Fruit fly (Drosophila melanogaster) whole organism, pupa: ENCODE results near the gene CG13362.

Experiments
- CG10348 ChIP-seq: fragments of 200-800 bp; sonication (Bioruptor generic); IDR thresholded peaks from 2 replicates; pipeline ENCODE4 v1.3.6; 2022; ENCODE audit warnings: missing biosample characterization, missing genetic modification characterization
- CG12605 ChIP-seq: fragments of 200-800 bp; sonication (Bioruptor generic); IDR thresholded peaks from 2 replicates; pipeline ENCODE4 v1.3.6; 2022; ENCODE audit warnings: missing biosample characterization, missing genetic modification characterization
- CG13204 ChIP-seq: fragments of 200-800 bp; sonication (Bioruptor generic); optimal IDR thresholded peaks from 2 replicates; lab custom pipeline; 2018; ENCODE audit warnings: missing biosample characterization, mild to moderate bottlenecking, missing genetic modification characterization, moderate library complexity
- CG14655 ChIP-seq: fragments of 200-800 bp; sonication (Bioruptor generic); optimal IDR thresholded peaks from 3 replicates; lab custom pipeline; 2017; ENCODE audit warnings: mild to moderate bottlenecking, missing biosample characterization, missing genetic modification reagents, missing genetic modification characterization
- CG15710 ChIP-seq: fragments of 200-800 bp; sonication (Bioruptor generic); optimal IDR thresholded peaks from 2 replicates; lab custom pipeline; 2018; ENCODE audit warnings: missing biosample characterization, mild to moderate bottlenecking, missing genetic modification characterization, moderate library complexity
- CG17806 ChIP-seq: fragments of 200-800 bp; sonication (Bioruptor generic); optimal IDR thresholded peaks from 2 replicates; lab custom pipeline; 2018; ENCODE audit warnings: missing biosample characterization, mild to moderate bottlenecking, missing genetic modification characterization, moderate library complexity
- CG32121 ChIP-seq: fragments of 200-800 bp; sonication (Bioruptor generic); IDR thresholded peaks from 2 replicates; pipeline ENCODE4 v1.3.6; 2022; ENCODE audit warnings: missing biosample characterization, missing genetic modification characterization
- CG34367 ChIP-seq: fragments of 200-800 bp; sonication (Bioruptor generic); optimal IDR thresholded peaks from 2 replicates; lab custom pipeline; 2018; ENCODE audit warnings: missing biosample characterization, mild to moderate bottlenecking, missing genetic modification characterization
- CG4496 ChIP-seq: fragments of 200-800 bp; sonication (Bioruptor generic); IDR thresholded peaks from 3 replicates; pipeline ENCODE4 v1.3.6; 2022; ENCODE audit warnings: missing biosample characterization, missing genetic modification characterization
- CG8159 ChIP-seq: fragments of 200-800 bp; sonication (Bioruptor generic); optimal IDR thresholded peaks from 3 replicates; lab custom pipeline; 2018; ENCODE audit warnings: missing biosample characterization, mild to moderate bottlenecking, missing genetic modification characterization, moderate library complexity
- CG8301 ChIP-seq: fragments of 200-800 bp; sonication (Bioruptor generic); optimal IDR thresholded peaks from 2 replicates; lab custom pipeline; 2018; ENCODE audit warnings: missing biosample characterization, mild to moderate bottlenecking, missing genetic modification characterization
- CG9948 ChIP-seq: fragments of 200-800 bp; sonication (Bioruptor generic); optimal IDR thresholded peaks from 2 replicates; lab custom pipeline; 2018; ENCODE audit warnings: missing biosample characterization, mild to moderate bottlenecking, missing genetic modification characterization, moderate library complexity
- D1 ChIP-seq: fragments of 200-800 bp; sonication (Bioruptor generic); optimal IDR thresholded peaks from 2 replicates; lab custom pipeline; 2018; ENCODE audit warnings: missing biosample characterization, mild to moderate bottlenecking, missing genetic modification characterization, moderate library complexity
- EcR ChIP-seq: fragments of 200-800 bp; sonication (Bioruptor generic); optimal IDR thresholded peaks from 3 replicates; lab custom pipeline; 2019; ENCODE audit warnings: missing biosample characterization, missing genetic modification characterization, mild to moderate bottlenecking, moderate library complexity, missing genetic modification reagents
- Ets98B ChIP-seq: fragments of 200-800 bp; sonication (Bioruptor generic); IDR thresholded peaks from 2 replicates; pipeline ENCODE4 v1.3.6; 2022; ENCODE audit warnings: missing biosample characterization, missing genetic modification characterization
- Pif1A ChIP-seq: fragments of 200-800 bp; sonication (Bioruptor generic); optimal IDR thresholded peaks from 3 replicates; lab custom pipeline; 2016; ENCODE audit warnings: missing biosample characterization, missing genetic modification characterization
- Pif1B ChIP-seq: fragments of 200-800 bp; sonication (Bioruptor generic); optimal IDR thresholded peaks from 3 replicates; lab custom pipeline; 2016; ENCODE audit warnings: missing biosample characterization, missing genetic modification characterization
- Snoo ChIP-seq: fragments of 200-800 bp; sonication (Bioruptor generic); optimal IDR thresholded peaks from 3 replicates; lab custom pipeline; 2017; ENCODE audit warnings: missing biosample characterization, mild to moderate bottlenecking, missing genetic modification characterization, inconsistent platforms
- fd96Ca ChIP-seq: fragments of 200-800 bp; sonication (Bioruptor generic); IDR thresholded peaks from 3 replicates; pipeline ENCODE4 v1.3.6; 2022; ENCODE audit warnings: missing biosample characterization, missing genetic modification characterization
- gl ChIP-seq: fragments of 200-800 bp; sonication (Bioruptor generic); optimal IDR thresholded peaks from 2 replicates; lab custom pipeline; 2018; ENCODE audit warnings: missing biosample characterization, mild to moderate bottlenecking, missing genetic modification characterization
- rn ChIP-seq: fragments of 200-800 bp; sonication (Bioruptor generic); IDR thresholded peaks from 2 replicates; pipeline ENCODE4 v1.3.6; 2022; ENCODE audit warnings: missing biosample characterization, missing genetic modification characterization

The CG13362 gene

dm6 chrX:739621-740216, 11.4 kb downstream of the CG13362 start:
- TF ChIP-seq CG10348 (no peak), Pif1A (GFP tag; lab: Kevin White, UChicago) (peak; percentile 65), CG15710 (tag; lab: Kevin White, UChicago) (peak; percentile 20), CG17806 (tag; lab: Kevin White, UChicago) (peak; percentile 26), CG8159 (tag; lab: Kevin White, UChicago) (peak; percentile 47), CG9948 (tag; lab: Kevin White, UChicago) (no peak), D1 (no peak), Ets98B (GFP tag; lab: Robert Waterston, UW) (no peak), rn (GFP tag; lab: Robert Waterston, UW) (no peak), CG32121 (GFP tag; lab: Robert Waterston, UW) (no peak), gl (tag; lab: Kevin White, UChicago) (no peak), CG8301 (tag; lab: Kevin White, UChicago) (peak; percentile 26), CG34367 (no peak), fd96Ca (peak; percentile 53; the same call in 2 of the 3 replicates), Pif1B (GFP tag; lab: Kevin White, UChicago) (peak; percentile 60), CG14655 (no peak), Snoo (peak; percentile 47), CG4496 (0 out of 3 replicates have a peak, but pooled peaks have one; percentile 36), CG13204 (GFP tag; lab: Kevin White, UChicago) (no peak), EcR (peak; percentile 83), CG12605 (GFP tag; lab: Robert Waterston, UW) (no peak)

DNA sequence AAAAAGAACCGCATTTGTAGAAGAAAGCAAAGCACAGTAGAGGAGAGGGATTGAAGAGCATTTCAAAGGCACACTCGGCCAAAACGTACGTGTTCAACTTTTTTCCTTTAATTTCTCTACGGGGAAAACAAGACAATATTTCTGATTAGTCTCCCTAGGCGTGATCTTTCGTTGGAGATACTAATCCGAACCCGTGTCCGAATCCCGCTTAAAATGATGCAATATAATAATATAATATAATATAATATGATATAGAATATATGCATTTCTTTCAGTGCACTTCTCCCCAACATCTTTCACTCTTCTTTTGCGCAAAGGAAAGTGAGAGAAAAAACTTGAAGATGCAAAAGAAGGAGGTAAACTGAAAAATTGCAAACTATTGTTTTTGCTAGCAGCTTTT, 26.6 kb downstream of the CG13362 start:
- TF ChIP-seq Ets98B (GFP tag; lab: Robert Waterston, UW) (no peak; the same call in 1 of the 2 replicates), D1 (no peak), Snoo (no peak), CG15710 (tag; lab: Kevin White, UChicago) (no peak), CG32121 (GFP tag; lab: Robert Waterston, UW) (no peak), CG8159 (tag; lab: Kevin White, UChicago) (no peak), rn (GFP tag; lab: Robert Waterston, UW) (no peak), CG4496 (0 out of 3 replicates have a peak, but pooled peaks have one; percentile 59), CG10348 (no peak), CG14655 (peak; percentile 84), EcR (no peak), CG34367 (no peak), CG12605 (GFP tag; lab: Robert Waterston, UW) (no peak), CG9948 (tag; lab: Kevin White, UChicago) (peak; percentile 47), Pif1B (GFP tag; lab: Kevin White, UChicago) (peak; percentile 45), CG17806 (tag; lab: Kevin White, UChicago) (peak; percentile 33), gl (tag; lab: Kevin White, UChicago) (no peak), CG8301 (tag; lab: Kevin White, UChicago) (peak; percentile 77), Pif1A (GFP tag; lab: Kevin White, UChicago) (peak; percentile 10), CG13204 (GFP tag; lab: Kevin White, UChicago) (no peak), fd96Ca (peak; percentile 66)
- TF ChIP-seq, all 21 proteins: peak for 8

DNA sequence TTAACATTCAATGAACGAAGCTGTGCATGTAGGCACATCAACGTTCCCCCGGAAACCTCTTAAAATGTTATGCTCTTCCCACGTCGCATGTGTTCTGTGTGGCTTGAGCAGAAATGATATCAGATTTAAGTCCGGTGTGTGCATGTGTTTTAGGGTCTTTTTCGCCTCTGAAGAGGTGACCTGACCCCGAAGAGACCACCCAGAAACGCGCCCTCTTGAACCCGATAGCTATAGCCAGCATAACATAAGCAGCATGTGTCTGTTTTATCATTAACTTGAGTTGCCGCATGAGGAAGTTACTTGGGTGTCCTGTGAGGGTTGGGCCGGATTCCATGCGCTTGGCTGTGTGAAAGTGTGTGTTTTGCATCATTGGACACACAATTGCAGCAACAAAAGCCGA, 32.2 kb downstream of the CG13362 start:
- no peak for TF ChIP-seq Snoo
- no peak for TF ChIP-seq gl (tag; lab: Kevin White, UChicago)
- no peak for TF ChIP-seq D1
- no peak for TF ChIP-seq CG32121 (GFP tag; lab: Robert Waterston, UW)
- TF ChIP-seq CG12605 (GFP tag; lab: Robert Waterston, UW), result no peak
- TF ChIP-seq EcR, result no peak
- no peak for TF ChIP-seq Pif1A (GFP tag; lab: Kevin White, UChicago)
- TF ChIP-seq CG14655, result no peak
- no peak for TF ChIP-seq CG8301 (tag; lab: Kevin White, UChicago)
- no peak for TF ChIP-seq CG10348
- TF ChIP-seq fd96Ca, result no peak
- no peak for TF ChIP-seq CG34367
- no peak for TF ChIP-seq CG8159 (tag; lab: Kevin White, UChicago)
- TF ChIP-seq CG4496, result no peak
- TF ChIP-seq CG15710 (tag; lab: Kevin White, UChicago), result no peak
- no peak for TF ChIP-seq Ets98B (GFP tag; lab: Robert Waterston, UW)
- TF ChIP-seq CG13204 (GFP tag; lab: Kevin White, UChicago), result no peak
- TF ChIP-seq CG9948 (tag; lab: Kevin White, UChicago), result no peak

DNA sequence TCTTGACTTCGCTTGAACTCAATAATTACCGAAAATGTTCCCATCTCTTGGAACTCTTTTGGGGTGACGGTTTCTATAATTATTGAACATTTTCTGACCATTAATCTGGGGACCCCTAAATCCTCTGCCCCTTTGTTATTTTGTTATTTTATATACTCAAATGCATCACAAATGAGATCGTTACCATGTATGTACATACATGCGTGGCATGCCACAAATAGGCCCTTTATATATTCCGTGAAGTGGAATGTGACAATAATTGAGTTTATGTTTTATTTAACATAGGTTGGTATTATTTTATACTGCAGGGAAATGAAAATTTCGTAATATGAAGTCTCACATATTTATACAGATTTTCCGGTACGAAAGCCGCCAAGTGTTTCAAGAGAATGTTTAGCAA, 33.2 kb downstream of the CG13362 start:
- TF ChIP-seq D1 (no peak), CG8159 (tag; lab: Kevin White, UChicago) (no peak), EcR (no peak), CG12605 (GFP tag; lab: Robert Waterston, UW) (no peak), CG17806 (tag; lab: Kevin White, UChicago) (no peak), Snoo (no peak), CG13204 (GFP tag; lab: Kevin White, UChicago) (no peak), gl (tag; lab: Kevin White, UChicago) (no peak), Pif1B (GFP tag; lab: Kevin White, UChicago) (no peak), Pif1A (GFP tag; lab: Kevin White, UChicago) (no peak), CG8301 (tag; lab: Kevin White, UChicago) (no peak), CG34367 (no peak), CG9948 (tag; lab: Kevin White, UChicago) (no peak), CG14655 (no peak), Ets98B (GFP tag; lab: Robert Waterston, UW) (no peak), rn (GFP tag; lab: Robert Waterston, UW) (no peak), CG32121 (GFP tag; lab: Robert Waterston, UW) (no peak)

- TF ChIP-seq CG32121 (GFP tag; lab: Robert Waterston, UW) (no peak), CG17806 (tag; lab: Kevin White, UChicago) (no peak), CG15710 (tag; lab: Kevin White, UChicago) (no peak), rn (GFP tag; lab: Robert Waterston, UW) (0 out of 2 replicates have a peak, but pooled peaks have one; percentile 34), CG8301 (tag; lab: Kevin White, UChicago) (peak; percentile 71), gl (tag; lab: Kevin White, UChicago) (no peak), CG4496 (peak; percentile 72), Ets98B (GFP tag; lab: Robert Waterston, UW) (peak; percentile 59), Pif1B (GFP tag; lab: Kevin White, UChicago) (peak; percentile 8), CG10348 (no peak), CG8159 (tag; lab: Kevin White, UChicago) (no peak), Snoo (no peak), CG14655 (peak; percentile 63), Pif1A (GFP tag; lab: Kevin White, UChicago) (no peak), CG12605 (GFP tag; lab: Robert Waterston, UW) (no peak), CG34367 (no peak), EcR (no peak), CG13204 (GFP tag; lab: Kevin White, UChicago) (no peak), fd96Ca (peak; percentile 70; the same call in 2 of the 3 replicates), CG9948 (tag; lab: Kevin White, UChicago) (no peak), D1 (no peak)
Measured at dm6 chrX:715383-715782, 35.7 kb downstream of the CG13362 start.
